Fruit fly (Drosophila melanogaster) whole organism, embryonic: Measurements from ENCODE around the gene aralar1.

Experiments
- Atf6 ChIP-seq: fragments of 200-800 bp; sonication (Bioruptor generic); IDR thresholded peaks from 2 replicates; pipeline ENCODE4 v1.3.6; 2022; ENCODE audit warnings: missing biosample characterization, missing genetic modification characterization
- CG10543 ChIP-seq: fragments of 200-800 bp; sonication (Bioruptor generic); optimal IDR thresholded peaks from 3 replicates; lab custom pipeline; 2017; ENCODE audit warnings: missing biosample characterization, mild to moderate bottlenecking, missing genetic modification characterization, moderate library complexity
- CG11398 ChIP-seq: fragments of 200-800 bp; sonication (Bioruptor generic); optimal IDR thresholded peaks from 2 replicates; lab custom pipeline; 2016; ENCODE audit warnings: missing biosample characterization, missing genetic modification characterization
- CG12071 ChIP-seq: fragments of 200-800 bp; sonication (Bioruptor generic); optimal IDR thresholded peaks from 3 replicates; lab custom pipeline; 2018; ENCODE audit warnings: missing biosample characterization, mild to moderate bottlenecking, missing genetic modification characterization
- CG12104 ChIP-seq: fragments of 200-800 bp; sonication (Bioruptor generic); optimal IDR thresholded peaks from 3 replicates; lab custom pipeline; 2016; ENCODE audit warnings: missing biosample characterization, missing genetic modification characterization
- CG12155 ChIP-seq: fragments of 200-800 bp; sonication (Bioruptor generic); optimal IDR thresholded peaks from 3 replicates; lab custom pipeline; 2016; ENCODE audit warnings: missing biosample characterization, missing genetic modification characterization
- CG12942 ChIP-seq: fragments of 200-800 bp; sonication (Bioruptor generic); optimal IDR thresholded peaks from 3 replicates; lab custom pipeline; 2016; ENCODE audit warnings: missing biosample characterization, missing genetic modification characterization
- CG13424 ChIP-seq: fragments of 200-800 bp; sonication (Bioruptor generic); optimal IDR thresholded peaks from 2 replicates; lab custom pipeline; 2019; ENCODE audit warnings: missing biosample characterization, mild to moderate bottlenecking, missing genetic modification characterization, moderate library complexity
- CG13775 ChIP-seq: fragments of 200-800 bp; sonication (Bioruptor generic); optimal IDR thresholded peaks from 3 replicates; lab custom pipeline; 2017; ENCODE audit warnings: missing biosample characterization, mild to moderate bottlenecking, missing genetic modification characterization
- CG1647 ChIP-seq: fragments of 200-800 bp; sonication (Bioruptor generic); optimal IDR thresholded peaks from 3 replicates; lab custom pipeline; 2016; ENCODE audit warnings: missing biosample characterization, missing genetic modification characterization
- CG2116 ChIP-seq: fragments of 200-800 bp; sonication (Bioruptor generic); optimal IDR thresholded peaks from 3 replicates; lab custom pipeline; 2018; ENCODE audit warnings: missing biosample characterization, mild to moderate bottlenecking, missing genetic modification characterization
- CG30403 ChIP-seq: fragments of 200-800 bp; sonication (Bioruptor generic); optimal IDR thresholded peaks from 3 replicates; lab custom pipeline; 2016; ENCODE audit warnings: missing biosample characterization, missing genetic modification characterization
- CG31441 ChIP-seq: fragments of 200-800 bp; sonication (Bioruptor generic); IDR thresholded peaks from 2 replicates; pipeline ENCODE4 v1.3.6; 2022; ENCODE audit warnings: missing biosample characterization, missing genetic modification characterization
- CG33213 ChIP-seq: fragments of 200-800 bp; sonication (Bioruptor generic); optimal IDR thresholded peaks from 3 replicates; lab custom pipeline; 2016; ENCODE audit warnings: missing biosample characterization, missing genetic modification characterization
- CG3995 ChIP-seq: fragments of 200-800 bp; sonication (Bioruptor generic); optimal IDR thresholded peaks from 3 replicates; lab custom pipeline; 2016; ENCODE audit warnings: missing biosample characterization, missing genetic modification characterization
- CG4854 ChIP-seq: fragments of 200-800 bp; sonication (Bioruptor generic); optimal IDR thresholded peaks from 2 replicates; lab custom pipeline; 2016; ENCODE audit warnings: missing biosample characterization, missing genetic modification characterization, inconsistent platforms
- CG6791 ChIP-seq: fragments of 200-800 bp; sonication (Bioruptor generic); IDR thresholded peaks from 3 replicates; pipeline ENCODE4 v1.3.6; 2022; ENCODE audit warnings: missing biosample characterization, missing genetic modification characterization; ENCODE audit not compliant: partially characterized antibody
- CG8388 ChIP-seq: fragments of 200-800 bp; sonication (Bioruptor generic); optimal IDR thresholded peaks from 2 replicates; lab custom pipeline; 2019; ENCODE audit warnings: missing biosample characterization, mild to moderate bottlenecking, missing genetic modification characterization, moderate library complexity
- Camta ChIP-seq: fragments of 200-800 bp; sonication (Bioruptor generic); optimal IDR thresholded peaks from 2 replicates; lab custom pipeline; 2016; ENCODE audit warnings: missing biosample characterization, missing genetic modification characterization
- CkIIα-i1 ChIP-seq: fragments of 200-800 bp; sonication (Bioruptor generic); IDR thresholded peaks from 2 replicates; pipeline ENCODE4 v1.3.6; 2022; ENCODE audit warnings: missing biosample characterization, missing genetic modification characterization
- D ChIP-seq, 2 experiments: fragments of 200-800 bp in 1 of 2; fragments of >200 bp in 1 of 2; sonication (Bioruptor generic) in 1 of 2; optimal IDR thresholded peaks; 2 replicates in 1 of 2; 3 replicates in 1 of 2; lab custom pipeline; 2017; ENCODE audit warnings: mild to moderate bottlenecking in 1 of 2, missing biosample characterization in 1 of 2, missing genetic modification characterization in 1 of 2, missing genetic modification reagents in 1 of 2
- Drgx ChIP-seq: fragments of 200-800 bp; sonication (Bioruptor generic); IDR thresholded peaks from 2 replicates; pipeline ENCODE4 v1.3.6; 2022; ENCODE audit warnings: missing biosample characterization, missing genetic modification characterization
- E2f1 ChIP-seq: fragments of 200-800 bp; sonication (Bioruptor generic); IDR thresholded peaks from 2 replicates; pipeline ENCODE4 v1.3.6; 2022; ENCODE audit warnings: missing biosample characterization, missing genetic modification characterization
- H2.0 ChIP-seq: fragments of 200-800 bp; sonication (Bioruptor generic); IDR thresholded peaks from 2 replicates; pipeline ENCODE4 v1.3.6; 2022; ENCODE audit warnings: missing biosample characterization, missing genetic modification characterization
- HLH4C ChIP-seq: fragments of 200-800 bp; sonication (Bioruptor generic); IDR thresholded peaks from 3 replicates; pipeline ENCODE4 v1.3.6; 2022; ENCODE audit warnings: missing biosample characterization, missing genetic modification characterization; ENCODE audit not compliant: partially characterized antibody
- Mrtf ChIP-seq: fragments of 200-800 bp; sonication (Bioruptor generic); IDR thresholded peaks from 3 replicates; pipeline ENCODE4 v1.3.6; 2022; ENCODE audit warnings: missing biosample characterization, missing genetic modification characterization
- PHDP ChIP-seq: fragments of 200-800 bp; sonication (Bioruptor generic); optimal IDR thresholded peaks from 3 replicates; lab custom pipeline; 2018; ENCODE audit warnings: missing biosample characterization, mild to moderate bottlenecking, missing genetic modification characterization, moderate library complexity
- Ravus ChIP-seq: fragments of 200-800 bp; sonication (Bioruptor generic); IDR thresholded peaks from 2 replicates; pipeline ENCODE4 v1.3.6; 2022; ENCODE audit warnings: missing biosample characterization, missing genetic modification characterization
- Stat92E ChIP-seq, 3 experiments: fragments of >200 bp in 2 of 3; fragments of 200-800 bp in 1 of 3; sonication (Bioruptor generic) in 1 of 3; optimal IDR thresholded peaks; 2 replicates each; lab custom pipeline; 2017 to 2019; ENCODE audit warnings: missing biosample characterization in 3 of 3, missing genetic modification characterization in 3 of 3, mild to moderate bottlenecking in 1 of 3, moderate library complexity in 1 of 3
- TFAM ChIP-seq: fragments of 200-800 bp; sonication (Bioruptor generic); optimal IDR thresholded peaks from 2 replicates; lab custom pipeline; 2017; ENCODE audit warnings: missing biosample characterization, missing genetic modification characterization, inconsistent platforms
- bab2 ChIP-seq: fragments of 200-800 bp; sonication (Bioruptor generic); optimal IDR thresholded peaks from 2 replicates; lab custom pipeline; 2016; ENCODE audit warnings: missing biosample characterization, missing genetic modification characterization
- br ChIP-seq: fragments of >200 bp; optimal IDR thresholded peaks from 2 replicates; lab custom pipeline; 2017
- cg ChIP-seq: fragments of 200-800 bp; sonication (Bioruptor generic); optimal IDR thresholded peaks from 3 replicates; lab custom pipeline; 2019; ENCODE audit warnings: missing biosample characterization, mild to moderate bottlenecking, missing genetic modification characterization, moderate library complexity
- fd3F ChIP-seq: fragments of 200-800 bp; sonication (Bioruptor generic); optimal IDR thresholded peaks from 2 replicates; lab custom pipeline; 2018; ENCODE audit warnings: missing biosample characterization, mild to moderate bottlenecking, missing genetic modification characterization, moderate library complexity
- gsb-n ChIP-seq: fragments of 200-800 bp; sonication (Bioruptor generic); optimal IDR thresholded peaks from 3 replicates; lab custom pipeline; 2018; ENCODE audit warnings: missing biosample characterization, mild to moderate bottlenecking, missing genetic modification characterization
- hb ChIP-seq: fragments of 200-800 bp; sonication (Bioruptor generic); IDR thresholded peaks from 3 replicates; pipeline ENCODE4 v1.3.6; 2022; ENCODE audit warnings: missing biosample characterization, missing genetic modification characterization; ENCODE audit not compliant: partially characterized antibody
- hth ChIP-seq: fragments of >200 bp; optimal IDR thresholded peaks from 2 replicates; lab custom pipeline; 2017; ENCODE audit warnings: inconsistent platforms
- ind ChIP-seq: fragments of 200-800 bp; sonication (Bioruptor generic); optimal IDR thresholded peaks from 3 replicates; lab custom pipeline; 2016; ENCODE audit warnings: missing biosample characterization, missing genetic modification characterization
- knrl ChIP-seq: fragments of 200-800 bp; sonication (Bioruptor generic); IDR thresholded peaks from 3 replicates; pipeline ENCODE4 v1.3.6; 2022; ENCODE audit warnings: missing biosample characterization, missing genetic modification characterization; ENCODE audit not compliant: partially characterized antibody
- maf-S ChIP-seq: fragments of 200-800 bp; sonication (Bioruptor generic); optimal IDR thresholded peaks from 2 replicates; lab custom pipeline; 2016; ENCODE audit warnings: missing biosample characterization, missing genetic modification characterization
- phol ChIP-seq: fragments of 200-800 bp; sonication (Bioruptor generic); optimal IDR thresholded peaks from 3 replicates; lab custom pipeline; 2018; ENCODE audit warnings: missing biosample characterization, mild to moderate bottlenecking, missing genetic modification characterization, moderate library complexity
- prd ChIP-seq, 3 experiments: fragments of >200 bp in 2 of 3; fragments of 200-800 bp in 1 of 3; sonication (Bioruptor generic) in 1 of 3; optimal IDR thresholded peaks in 2 of 3; IDR thresholded peaks in 1 of 3; 2 replicates in 2 of 3; 3 replicates in 1 of 3; pipeline versions ENCODE4 v1.3.6 to Lab custom; 2017 to 2022; ENCODE audit warnings: missing biosample characterization in 1 of 3, missing genetic modification characterization in 1 of 3
- repo ChIP-seq: fragments of 200-800 bp; sonication (Bioruptor generic); optimal IDR thresholded peaks from 2 replicates; lab custom pipeline; 2016; ENCODE audit warnings: missing biosample characterization, missing genetic modification characterization
- sens-2 ChIP-seq: fragments of 200-800 bp; sonication (Bioruptor generic); IDR thresholded peaks from 2 replicates; pipeline ENCODE4 v1.3.6; 2022; ENCODE audit warnings: missing biosample characterization, missing genetic modification characterization
- sna ChIP-seq: fragments of 200-800 bp; sonication (Bioruptor generic); IDR thresholded peaks from 2 replicates; pipeline ENCODE4 v1.3.6; 2022; ENCODE audit warnings: missing biosample characterization, missing genetic modification characterization; ENCODE audit not compliant: partially characterized antibody
- sob ChIP-seq: fragments of 200-800 bp; sonication (Bioruptor generic); IDR thresholded peaks from 2 replicates; pipeline ENCODE4 v1.3.6; 2022; ENCODE audit warnings: missing biosample characterization, missing genetic modification characterization
- tgo ChIP-seq: fragments of 200-800 bp; sonication (Bioruptor generic); IDR thresholded peaks from 3 replicates; pipeline ENCODE4 v1.3.6; 2022; ENCODE audit warnings: missing biosample characterization, missing genetic modification characterization
- toy ChIP-seq: fragments of 200-800 bp; sonication (Bioruptor generic); IDR thresholded peaks from 2 replicates; pipeline ENCODE4 v1.3.6; 2022; ENCODE audit warnings: missing biosample characterization, missing genetic modification characterization
- unc-4 ChIP-seq: fragments of 200-800 bp; sonication (Bioruptor generic); IDR thresholded peaks from 2 replicates; pipeline ENCODE4 v1.3.6; 2022; ENCODE audit warnings: missing biosample characterization, missing genetic modification characterization; ENCODE audit not compliant: partially characterized antibody
- unpg ChIP-seq: fragments of 200-800 bp; sonication (Bioruptor generic); optimal IDR thresholded peaks from 3 replicates; lab custom pipeline; 2018; ENCODE audit warnings: missing biosample characterization, mild to moderate bottlenecking, missing genetic modification characterization, moderate library complexity

Gene aralar1

DNA sequence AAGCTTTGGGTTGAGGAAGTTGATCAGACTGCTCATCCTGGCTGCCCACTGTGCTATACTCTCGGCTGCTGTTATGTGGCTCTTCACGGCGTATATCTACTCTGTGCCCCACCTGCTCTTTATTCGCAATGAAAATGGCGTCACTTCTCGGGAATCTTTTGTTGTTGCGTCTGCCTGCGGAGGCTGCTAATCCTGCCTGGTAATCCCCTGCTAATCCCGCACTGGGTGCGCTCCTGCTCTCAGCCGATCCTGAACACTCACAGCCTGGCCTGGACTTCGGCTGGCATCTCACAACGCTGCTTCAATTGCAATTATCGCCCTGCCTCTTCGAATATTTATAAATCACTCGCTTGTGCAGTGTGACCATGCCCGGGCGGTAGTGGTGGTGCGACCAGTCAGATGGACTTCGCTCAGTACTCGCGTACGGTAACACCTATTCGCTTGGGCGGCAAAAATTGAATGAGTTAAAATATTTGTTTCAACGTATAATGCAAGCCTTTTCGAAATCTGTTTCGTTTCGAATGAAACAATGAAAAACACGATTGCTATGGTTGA, 27.8 kb downstream of the aralar1 start, which contains the start of gene CG2218 (continued):
- TF ChIP-seq Mrtf (GFP tag; lab: Robert Waterston, UW) (no peak), bab2 (GFP tag; lab: Kevin White, UChicago) (no peak), CG30403 (GFP tag; lab: Kevin White, UChicago) (no peak), knrl (peak; percentile 45; the same call in 2 of the 3 replicates), toy (GFP tag; lab: Robert Waterston, UW) (no peak), CG8388 (no peak), phol (tag; lab: Kevin White, UChicago) (peak; percentile 91), sna (GFP tag; lab: Robert Waterston, UW) (peak; percentile 21; the same call in 1 of the 2 replicates), prd (optimal IDR thresholded peaks at IDR 0.05; lab: Kevin White, UChicago) (no peak), prd (GFP tag; IDR thresholded peaks at IDR 0.05; lab: Robert Waterston, UW) (no peak), CG13424 (tag; lab: Kevin White, UChicago) (no peak), sens-2 (GFP tag; lab: Robert Waterston, UW) (no peak), Camta (GFP tag; lab: Kevin White, UChicago) (no peak), Atf6 (GFP tag; lab: Robert Waterston, UW) (no peak), cg (GFP tag; lab: Kevin White, UChicago) (no peak), gsb-n (tag; lab: Kevin White, UChicago) (no peak), Stat92E (GFP tag; optimal IDR thresholded peaks at IDR 0.05; lab: Kevin White, UChicago) (peak in 1 of 3 experiments; percentile 58), ind (GFP tag; lab: Kevin White, UChicago) (no peak), repo (GFP tag; lab: Kevin White, UChicago) (no peak), D (optimal IDR thresholded peaks at IDR 0.05; lab: Kevin White, UChicago) (peak; percentile 10), D (GFP tag; optimal IDR thresholded peaks at IDR 0.05; lab: Kevin White, UChicago) (no peak), CG12942 (no peak), TFAM (GFP tag; lab: Kevin White, UChicago) (no peak), unc-4 (0 out of 2 replicates have a peak, but pooled peaks have one; percentile 19), CG12104 (GFP tag; lab: Kevin White, UChicago) (no peak), br (lab: Kevin White, UChicago) (no peak), CG13775 (no peak), unpg (no peak), CG1647 (GFP tag; lab: Kevin White, UChicago) (no peak), CG33213 (GFP tag; lab: Kevin White, UChicago) (no peak), hth (lab: Kevin White, UChicago) (no peak), Drgx (GFP tag; lab: Robert Waterston, UW) (no peak), HLH4C (GFP tag; lab: Robert Waterston, UW) (no peak), tgo (GFP tag; lab: Robert Waterston, UW) (no peak), CG3995 (GFP tag; lab: Kevin White, UChicago) (peak; percentile 80), CkIIα-i1 (GFP tag; lab: Robert Waterston, UW) (no peak), CG31441 (GFP tag; lab: Robert Waterston, UW) (no peak), CG10543 (GFP tag; lab: Kevin White, UChicago) (no peak), CG12155 (no peak), CG6791 (GFP tag; lab: Robert Waterston, UW) (peak; percentile 53; the same call in 1 of the 3 replicates), E2f1 (GFP tag; lab: Robert Waterston, UW) (no peak), fd3F (no peak), CG4854 (no peak), PHDP (tag; lab: Kevin White, UChicago) (no peak), sob (no peak), maf-S (GFP tag; lab: Kevin White, UChicago) (no peak), hb (GFP tag; lab: Robert Waterston, UW) (no peak), Ravus (GFP tag; lab: Robert Waterston, UW) (no peak), H2.0 (GFP tag; lab: Robert Waterston, UW) (no peak), CG12071 (no peak), CG2116 (GFP tag; lab: Kevin White, UChicago) (peak; percentile 49), CG11398 (no peak)
